Worm (Caenorhabditis elegans): ENCODE results near the gene F10G7.12.
A peak's percentile ranks its signal among the peaks of the same experiment; 100 is the strongest.

F10G7.12 gene

DNA sequence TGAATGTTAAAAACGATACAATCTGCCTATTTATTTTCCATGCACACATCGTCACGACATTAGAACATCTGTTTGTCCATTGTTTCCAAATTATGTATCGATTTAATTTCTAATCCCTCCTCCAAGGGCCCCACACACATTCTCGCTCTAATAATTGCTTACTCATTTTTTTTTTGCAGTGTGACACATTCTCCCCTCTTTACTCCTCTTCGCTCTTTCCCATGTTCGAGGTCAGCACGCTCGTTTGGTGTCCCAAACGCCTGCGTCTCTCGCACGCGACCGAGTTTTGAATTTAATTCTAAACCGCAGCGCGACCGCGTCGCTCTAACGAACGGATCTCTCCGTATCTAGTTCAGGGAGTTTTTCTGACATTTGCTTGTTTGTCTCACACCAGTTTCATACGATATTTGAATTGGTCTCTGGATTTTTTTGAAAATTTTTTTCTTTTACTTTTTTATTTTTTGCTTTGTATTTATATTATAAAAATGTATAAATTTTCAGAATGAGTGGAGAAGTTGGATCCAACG is 16.9 kb upstream of the F10G7.12 start, which contains the start of the genes clec-140 and hmg-11:
Gene clec-140, plus strand, starts transcription at position 477 of the 527 bp plus-strand sequence.
Gene hmg-11, plus strand, starts transcription at position 502 of the 527 bp plus-strand sequence.
- peak; percentile 51 for TF ChIP-seq rbr-2 (tag; optimal IDR thresholded peaks at IDR 0.05)
- 0 out of 2 replicates have a peak, but pooled peaks have one; percentile 14 for TF ChIP-seq vab-7 (GFP tag; IDR thresholded peaks at IDR 0.05)
- TF ChIP-seq mxl-3 (GFP tag; optimal IDR thresholded peaks at IDR 0.05) = peak; percentile 87
- no peak for TF ChIP-seq F49E8.2 (tag; optimal IDR thresholded peaks at IDR 0.05; ENCODE audit: borderline replicate concordance)
- TF ChIP-seq ZK546.5 (tag; optimal IDR thresholded peaks at IDR 0.05) = no peak
- no peak for TF ChIP-seq hif-1 (tag; optimal IDR thresholded peaks at IDR 0.05)
- TF ChIP-seq hmg-1.1 (GFP tag; IDR thresholded peaks at IDR 0.05) = peak; percentile 60; the same call in 1 of the 2 replicates
- TF ChIP-seq nhr-41 (GFP tag; IDR thresholded peaks at IDR 0.05) = 0 out of 2 replicates have a peak, but pooled peaks have one; percentile 40
- TF ChIP-seq ctbp-1 (GFP tag; IDR thresholded peaks at IDR 0.05) = no peak
- peak; percentile 40 for TF ChIP-seq dpl-1 (GFP tag; optimal IDR thresholded peaks at IDR 0.05)
- peak; percentile 2 for TF ChIP-seq fkh-10 (GFP tag; optimal IDR thresholded peaks at IDR 0.05)
- peak; percentile 67 for TF ChIP-seq nhr-77 (tag; optimal IDR thresholded peaks at IDR 0.05)
- TF ChIP-seq pqm-1 (tag; optimal IDR thresholded peaks at IDR 0.05) = peak; percentile 66
- TF ChIP-seq nhr-25 (tag; optimal IDR thresholded peaks at IDR 0.05; ENCODE audit: borderline replicate concordance, insufficient read depth) = peak; percentile 61
- peak; percentile 91 for TF ChIP-seq hlh-30 (tag; optimal IDR thresholded peaks at IDR 0.05; ENCODE audit: insufficient read depth)
- peak; percentile 66 for TF ChIP-seq hlh-11 (tag; optimal IDR thresholded peaks at IDR 0.05)
- peak; percentile 50 for TF ChIP-seq nhr-28 (tag; optimal IDR thresholded peaks at IDR 0.05)
- peak; percentile 44 for TF ChIP-seq dmd-6 (GFP tag; IDR thresholded peaks at IDR 0.05)
- TF ChIP-seq mdl-1 (tag; optimal IDR thresholded peaks at IDR 0.05) = peak; percentile 55 to 92

DNA sequence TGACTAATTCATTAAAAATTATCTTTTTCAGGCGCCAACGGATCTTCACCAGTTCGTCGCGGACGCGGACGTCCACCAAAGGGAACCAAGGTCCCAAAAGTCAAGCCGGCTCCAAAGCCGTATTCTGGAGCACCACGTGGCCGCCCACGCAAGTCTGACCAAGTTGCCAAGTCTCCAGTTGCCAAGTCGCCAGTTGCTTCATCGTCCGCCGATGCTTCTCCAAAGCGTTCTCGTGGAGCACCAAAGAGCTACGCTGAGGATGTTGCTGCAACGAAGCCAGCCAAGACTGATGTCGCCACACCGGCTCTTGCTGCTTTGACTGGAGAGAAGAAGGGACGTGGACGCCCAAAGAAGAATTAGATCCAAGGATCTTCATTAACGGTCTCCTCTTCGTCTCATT is 16.3 kb upstream of the F10G7.12 start:
- no peak for TF ChIP-seq lin-29 (GFP tag; IDR thresholded peaks at IDR 0.05)
- 0 out of 2 replicates have a peak, but pooled peaks have one; percentile 2 for TF ChIP-seq mxl-2 (GFP tag; conservative IDR thresholded peaks at IDR 0.05)
- TF ChIP-seq lin-39 (tag; optimal IDR thresholded peaks at IDR 0.05) = no peak
- no peak for TF ChIP-seq fos-1 (tag; optimal IDR thresholded peaks at IDR 0.05)
- TF ChIP-seq set-16 (GFP tag; IDR thresholded peaks at IDR 0.05) = peak; percentile 72

DNA sequence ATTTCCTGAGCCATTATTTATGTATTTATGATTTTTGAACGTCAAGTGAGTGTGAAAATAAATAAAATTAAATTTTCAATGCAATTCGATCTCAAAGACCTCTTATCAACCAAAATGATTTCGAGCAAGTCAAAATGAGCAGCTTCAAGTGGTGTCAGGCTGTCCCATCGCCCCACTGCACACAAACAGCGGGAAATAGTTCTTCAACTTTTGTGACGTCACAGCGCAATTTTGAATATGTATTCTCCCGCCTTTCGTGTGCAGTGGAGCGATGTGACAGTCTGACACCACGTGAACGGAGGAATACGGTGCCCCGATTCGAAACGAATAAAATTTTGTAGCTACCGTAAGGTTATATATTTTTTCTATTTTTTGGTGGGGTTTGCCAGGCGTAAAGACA is 15.9 kb upstream of the F10G7.12 start:
- no peak for TF ChIP-seq F26F4.8 (GFP tag; conservative IDR thresholded peaks at IDR 0.05)

DNA sequence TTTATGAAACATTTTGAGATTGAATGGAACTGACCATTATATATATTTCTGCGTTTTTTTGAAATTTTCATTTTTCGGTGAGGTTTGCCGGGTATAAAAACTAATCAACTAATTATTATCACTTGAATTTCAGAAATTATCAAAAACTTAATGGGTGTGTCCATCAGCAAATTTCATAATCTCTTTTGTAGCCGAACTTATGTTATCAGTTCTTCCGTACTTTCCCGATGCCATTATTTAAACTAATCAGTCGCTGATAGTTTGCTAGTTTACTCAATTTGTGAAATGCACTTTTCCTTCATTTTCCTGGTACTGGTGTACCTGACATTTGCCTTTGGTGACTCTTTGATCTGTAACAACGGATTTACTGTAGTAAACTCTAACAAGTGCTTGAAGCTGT is 15.4 kb upstream of the F10G7.12 start:
- peak; percentile 45 for TF ChIP-seq nhr-77 (tag; optimal IDR thresholded peaks at IDR 0.05)
- no peak for TF ChIP-seq F37D6.2 (tag; optimal IDR thresholded peaks at IDR 0.05)
- no peak for TF ChIP-seq ces-1 (GFP tag; optimal IDR thresholded peaks at IDR 0.05)
- TF ChIP-seq pqm-1 (tag; optimal IDR thresholded peaks at IDR 0.05) = peak; percentile 98
- TF ChIP-seq nhr-41 (GFP tag; IDR thresholded peaks at IDR 0.05) = no peak
- 0 out of 2 replicates have a peak, but pooled peaks have one; percentile 42 for TF ChIP-seq lin-1 (GFP tag; IDR thresholded peaks at IDR 0.05)
- TF ChIP-seq nhr-48 (tag; optimal IDR thresholded peaks at IDR 0.05) = peak; percentile 21
- TF ChIP-seq ceh-28 (tag; optimal IDR thresholded peaks at IDR 0.05) = no peak
- peak; percentile 70 for TF ChIP-seq dmd-6 (GFP tag; IDR thresholded peaks at IDR 0.05)
- no peak for TF ChIP-seq duxl-1 (tag; optimal IDR thresholded peaks at IDR 0.05; ENCODE audit: poor library complexity)
- no peak for TF ChIP-seq vab-7 (GFP tag; IDR thresholded peaks at IDR 0.05)
- TF ChIP-seq lsy-2 (tag; optimal IDR thresholded peaks at IDR 0.05) = peak in 1 of 2 experiments; percentile 11
- no peak for TF ChIP-seq ztf-11 (tag; optimal IDR thresholded peaks at IDR 0.05)
- peak; percentile 84 for TF ChIP-seq nhr-28 (tag; optimal IDR thresholded peaks at IDR 0.05)
- TF ChIP-seq snpc-4 (tag; optimal IDR thresholded peaks at IDR 0.05) = no peak
- TF ChIP-seq daf-12 (tag; optimal IDR thresholded peaks at IDR 0.05) = no peak
- TF ChIP-seq F10B5.3 (tag; optimal IDR thresholded peaks at IDR 0.05) = no peak
- TF ChIP-seq daf-16 (GFP tag; optimal IDR thresholded peaks at IDR 0.05) = no peak
- TF ChIP-seq daf-16 (tag; optimal IDR thresholded peaks at IDR 0.05) = peak; percentile 66
- TF ChIP-seq F49E8.2 (tag; optimal IDR thresholded peaks at IDR 0.05; ENCODE audit: borderline replicate concordance) = no peak
- peak; percentile 27 for TF ChIP-seq hlh-11 (tag; optimal IDR thresholded peaks at IDR 0.05)
- TF ChIP-seq lim-7 (GFP tag; IDR thresholded peaks at IDR 0.05) = no peak

Measured in whole organism, L4 larva.